Fruit fly (Drosophila melanogaster) whole organism, embryonic: ENCODE results near the gene RpL35.

ENCODE experiments used
- ATbp ChIP-seq: fragments of 200-800 bp; sonication (Bioruptor generic); optimal IDR thresholded peaks from 2 replicates; lab custom pipeline; 2017; ENCODE audit warnings: missing biosample characterization, mild to moderate bottlenecking, missing genetic modification characterization, missing genetic modification reagents
- BtbVII ChIP-seq: fragments of 200-800 bp; sonication (Bioruptor generic); optimal IDR thresholded peaks from 3 replicates; lab custom pipeline; 2017; ENCODE audit warnings: missing biosample characterization, mild to moderate bottlenecking, missing genetic modification characterization
- CG10959 ChIP-seq: fragments of 200-800 bp; sonication (Bioruptor generic); IDR thresholded peaks from 2 replicates; pipeline ENCODE4 v1.3.6; 2022; ENCODE audit warnings: missing biosample characterization, missing genetic modification characterization
- CG12769 ChIP-seq: fragments of 200-800 bp; sonication (Bioruptor generic); optimal IDR thresholded peaks from 2 replicates; lab custom pipeline; 2019; ENCODE audit warnings: missing biosample characterization, mild to moderate bottlenecking, missing genetic modification characterization, moderate library complexity
- CG13123 ChIP-seq: fragments of 200-800 bp; sonication (Bioruptor generic); optimal IDR thresholded peaks from 2 replicates; lab custom pipeline; 2016; ENCODE audit warnings: missing biosample characterization, missing genetic modification characterization
- CG13287 ChIP-seq: fragments of 200-800 bp; sonication (Bioruptor generic); IDR thresholded peaks from 2 replicates; pipeline ENCODE4 v1.3.6; 2022; ENCODE audit warnings: missing biosample characterization, missing genetic modification characterization; ENCODE audit not compliant: partially characterized antibody
- CG13624 ChIP-seq: fragments of 200-800 bp; sonication (Bioruptor generic); optimal IDR thresholded peaks from 2 replicates; lab custom pipeline; 2016; ENCODE audit warnings: missing biosample characterization, missing genetic modification characterization
- CG13894 ChIP-seq: fragments of 200-800 bp; sonication (Bioruptor generic); optimal IDR thresholded peaks from 3 replicates; lab custom pipeline; 2018; ENCODE audit warnings: missing biosample characterization, mild to moderate bottlenecking, missing genetic modification characterization, moderate library complexity
- CG14014 ChIP-seq: fragments of 200-800 bp; sonication (Bioruptor generic); IDR thresholded peaks from 2 replicates; pipeline ENCODE4 v1.3.6; 2022; ENCODE audit warnings: missing biosample characterization, missing genetic modification characterization
- CG1529 ChIP-seq: fragments of 200-800 bp; sonication (Bioruptor generic); optimal IDR thresholded peaks from 3 replicates; lab custom pipeline; 2018; ENCODE audit warnings: missing biosample characterization, missing genetic modification characterization
- CG15514 ChIP-seq: fragments of 200-800 bp; sonication (Bioruptor generic); optimal IDR thresholded peaks from 3 replicates; lab custom pipeline; 2017; ENCODE audit warnings: missing biosample characterization, missing genetic modification characterization, mild to moderate bottlenecking, moderate library complexity, missing genetic modification reagents
- CG17385 ChIP-seq: fragments of 200-800 bp; sonication (Bioruptor generic); optimal IDR thresholded peaks from 3 replicates; lab custom pipeline; 2018; ENCODE audit warnings: missing biosample characterization, mild to moderate bottlenecking, missing genetic modification characterization
- CG2129 ChIP-seq: fragments of 200-800 bp; sonication (Bioruptor generic); IDR thresholded peaks from 2 replicates; pipeline ENCODE4 v1.3.6; 2022; ENCODE audit warnings: missing biosample characterization, missing genetic modification characterization; ENCODE audit not compliant: partially characterized antibody
- CG2875 ChIP-seq: fragments of 200-800 bp; sonication (Bioruptor generic); optimal IDR thresholded peaks from 2 replicates; lab custom pipeline; 2017; ENCODE audit warnings: missing biosample characterization, mild to moderate bottlenecking, missing genetic modification characterization, missing genetic modification reagents
- CG2889 ChIP-seq: fragments of 200-800 bp; sonication (Bioruptor generic); IDR thresholded peaks from 3 replicates; pipeline ENCODE4 v1.3.6; 2022; ENCODE audit warnings: missing biosample characterization, missing genetic modification characterization
- CG3065 ChIP-seq: fragments of 200-800 bp; sonication (Bioruptor generic); optimal IDR thresholded peaks from 2 replicates; lab custom pipeline; 2016; ENCODE audit warnings: missing biosample characterization, missing genetic modification characterization
- CG31224 ChIP-seq: fragments of 200-800 bp; sonication (Bioruptor generic); IDR thresholded peaks from 2 replicates; pipeline ENCODE4 v1.3.6; 2022; ENCODE audit warnings: missing biosample characterization, missing genetic modification characterization
- CG32772 ChIP-seq: fragments of 200-800 bp; sonication (Bioruptor generic); IDR thresholded peaks from 2 replicates; pipeline ENCODE4 v1.3.6; 2022; ENCODE audit warnings: missing biosample characterization, missing genetic modification characterization
- CG33213 ChIP-seq: fragments of 200-800 bp; sonication (Bioruptor generic); optimal IDR thresholded peaks from 3 replicates; lab custom pipeline; 2016; ENCODE audit warnings: missing biosample characterization, missing genetic modification characterization
- CG34224 ChIP-seq: fragments of 200-800 bp; sonication (Bioruptor generic); IDR thresholded peaks from 3 replicates; pipeline ENCODE4 v1.3.6; 2022; ENCODE audit warnings: missing biosample characterization, missing genetic modification characterization; ENCODE audit not compliant: partially characterized antibody
- CG34422 ChIP-seq: fragments of 200-800 bp; sonication (Bioruptor generic); IDR thresholded peaks from 3 replicates; pipeline ENCODE4 v1.3.6; 2022; ENCODE audit warnings: missing biosample characterization, missing genetic modification characterization
- CG4820 ChIP-seq: fragments of 200-800 bp; sonication (Bioruptor generic); optimal IDR thresholded peaks from 3 replicates; lab custom pipeline; 2016; ENCODE audit warnings: missing biosample characterization, missing genetic modification characterization
- CG6683 ChIP-seq: fragments of 200-800 bp; sonication (Bioruptor generic); optimal IDR thresholded peaks from 2 replicates; lab custom pipeline; 2017; ENCODE audit warnings: missing biosample characterization, mild to moderate bottlenecking, missing genetic modification characterization, missing genetic modification reagents
- CG6765 ChIP-seq: fragments of 200-800 bp; sonication (Bioruptor generic); optimal IDR thresholded peaks from 3 replicates; lab custom pipeline; 2017; ENCODE audit warnings: missing biosample characterization, mild to moderate bottlenecking, missing genetic modification characterization
- CG7987 ChIP-seq: fragments of 200-800 bp; sonication (Bioruptor generic); optimal IDR thresholded peaks from 2 replicates; lab custom pipeline; 2018; ENCODE audit warnings: missing biosample characterization, mild to moderate bottlenecking, missing genetic modification characterization, moderate library complexity
- CG8290 ChIP-seq, 3 experiments: fragments of 200-800 bp; sonication (Bioruptor generic); optimal IDR thresholded peaks; 2 replicates each; lab custom pipeline; 2016 to 2019; ENCODE audit warnings: missing biosample characterization in 3 of 3, missing genetic modification characterization in 3 of 3, mild to moderate bottlenecking in 2 of 3, moderate library complexity in 1 of 3
- CG9727 ChIP-seq: fragments of 200-800 bp; sonication (Bioruptor generic); optimal IDR thresholded peaks from 3 replicates; lab custom pipeline; 2017; ENCODE audit warnings: missing biosample characterization, mild to moderate bottlenecking, missing genetic modification characterization
- E2f1 ChIP-seq: fragments of 200-800 bp; sonication (Bioruptor generic); IDR thresholded peaks from 2 replicates; pipeline ENCODE4 v1.3.6; 2022; ENCODE audit warnings: missing biosample characterization, missing genetic modification characterization
- Lim3 ChIP-seq: fragments of 200-800 bp; sonication (Bioruptor generic); IDR thresholded peaks from 2 replicates; pipeline ENCODE4 v1.3.6; 2022; ENCODE audit warnings: missing biosample characterization, missing genetic modification characterization
- MBD-R2 ChIP-seq: fragments of 200-800 bp; sonication (Bioruptor generic); IDR thresholded peaks from 2 replicates; pipeline ENCODE4 v1.3.6; 2022; ENCODE audit warnings: missing biosample characterization, missing genetic modification characterization
- MESR4 ChIP-seq: fragments of 200-800 bp; sonication (Bioruptor generic); optimal IDR thresholded peaks from 2 replicates; lab custom pipeline; 2018; ENCODE audit warnings: missing biosample characterization, mild to moderate bottlenecking, missing genetic modification characterization, moderate library complexity
- Mad ChIP-seq: fragments of 200-800 bp; sonication (Bioruptor generic); optimal IDR thresholded peaks from 2 replicates; lab custom pipeline; 2016; ENCODE audit warnings: missing biosample characterization, missing genetic modification characterization
- Neu2 ChIP-seq: fragments of 200-800 bp; sonication (Bioruptor generic); optimal IDR thresholded peaks from 3 replicates; lab custom pipeline; 2016; ENCODE audit warnings: missing biosample characterization, missing genetic modification characterization, borderline replicate concordance
- NfI ChIP-seq: fragments of 200-800 bp; sonication (Bioruptor generic); optimal IDR thresholded peaks from 3 replicates; lab custom pipeline; 2018; ENCODE audit warnings: missing biosample characterization, mild to moderate bottlenecking, missing genetic modification characterization, moderate library complexity
- Ptx1 ChIP-seq: fragments of 200-800 bp; sonication (Bioruptor generic); IDR thresholded peaks from 2 replicates; pipeline ENCODE4 v1.3.6; 2022; ENCODE audit warnings: missing biosample characterization, missing genetic modification characterization
- al ChIP-seq: fragments of 200-800 bp; sonication (Bioruptor generic); IDR thresholded peaks from 2 replicates; pipeline ENCODE4 v1.3.6; 2022; ENCODE audit warnings: missing biosample characterization, missing genetic modification characterization
- bowl ChIP-seq: fragments of 200-800 bp; sonication (Bioruptor generic); IDR thresholded peaks from 2 replicates; pipeline ENCODE4 v1.3.6; 2022; ENCODE audit warnings: missing biosample characterization, missing genetic modification characterization
- crc ChIP-seq: fragments of 200-800 bp; sonication (Bioruptor generic); optimal IDR thresholded peaks from 2 replicates; lab custom pipeline; 2016; ENCODE audit warnings: missing biosample characterization, missing genetic modification characterization
- cwo ChIP-seq: fragments of 200-800 bp; sonication (Bioruptor generic); optimal IDR thresholded peaks from 3 replicates; lab custom pipeline; 2017; ENCODE audit warnings: missing biosample characterization, missing genetic modification characterization, mild to moderate bottlenecking, moderate library complexity, missing genetic modification reagents
- gsb-n ChIP-seq: fragments of 200-800 bp; sonication (Bioruptor generic); optimal IDR thresholded peaks from 3 replicates; lab custom pipeline; 2018; ENCODE audit warnings: missing biosample characterization, mild to moderate bottlenecking, missing genetic modification characterization
- lmd ChIP-seq: fragments of 200-800 bp; sonication (Bioruptor generic); IDR thresholded peaks from 2 replicates; pipeline ENCODE4 v1.3.6; 2022; ENCODE audit warnings: missing biosample characterization, missing genetic modification characterization
- org-1 ChIP-seq: fragments of 200-800 bp; sonication (Bioruptor generic); optimal IDR thresholded peaks from 2 replicates; lab custom pipeline; 2017; ENCODE audit warnings: missing biosample characterization, missing genetic modification characterization
- sqz ChIP-seq: fragments of 200-800 bp; sonication (Bioruptor generic); optimal IDR thresholded peaks from 3 replicates; lab custom pipeline; 2018; ENCODE audit warnings: missing biosample characterization, mild to moderate bottlenecking, missing genetic modification characterization
- sr ChIP-seq: fragments of 200-800 bp; sonication (Bioruptor generic); IDR thresholded peaks from 3 replicates; pipeline ENCODE4 v1.3.6; 2022; ENCODE audit warnings: missing biosample characterization, missing genetic modification characterization
- toy ChIP-seq: fragments of 200-800 bp; sonication (Bioruptor generic); IDR thresholded peaks from 2 replicates; pipeline ENCODE4 v1.3.6; 2022; ENCODE audit warnings: missing biosample characterization, missing genetic modification characterization
- unc-4 ChIP-seq: fragments of 200-800 bp; sonication (Bioruptor generic); IDR thresholded peaks from 2 replicates; pipeline ENCODE4 v1.3.6; 2022; ENCODE audit warnings: missing biosample characterization, missing genetic modification characterization; ENCODE audit not compliant: partially characterized antibody
- wor ChIP-seq: fragments of 200-800 bp; sonication (Bioruptor generic); IDR thresholded peaks from 2 replicates; pipeline ENCODE4 v1.3.6; 2022; ENCODE audit warnings: missing biosample characterization, missing genetic modification characterization
- zen2 ChIP-seq: fragments of 200-800 bp; sonication (Bioruptor generic); IDR thresholded peaks from 3 replicates; pipeline ENCODE4 v1.3.6; 2022; ENCODE audit warnings: missing biosample characterization, missing genetic modification characterization; ENCODE audit not compliant: partially characterized antibody
- zfh1 ChIP-seq: fragments of 200-800 bp; sonication (Bioruptor generic); IDR thresholded peaks from 3 replicates; pipeline ENCODE4 v1.3.6; 2022; ENCODE audit warnings: missing biosample characterization, missing genetic modification characterization

Gene RpL35

DNA sequence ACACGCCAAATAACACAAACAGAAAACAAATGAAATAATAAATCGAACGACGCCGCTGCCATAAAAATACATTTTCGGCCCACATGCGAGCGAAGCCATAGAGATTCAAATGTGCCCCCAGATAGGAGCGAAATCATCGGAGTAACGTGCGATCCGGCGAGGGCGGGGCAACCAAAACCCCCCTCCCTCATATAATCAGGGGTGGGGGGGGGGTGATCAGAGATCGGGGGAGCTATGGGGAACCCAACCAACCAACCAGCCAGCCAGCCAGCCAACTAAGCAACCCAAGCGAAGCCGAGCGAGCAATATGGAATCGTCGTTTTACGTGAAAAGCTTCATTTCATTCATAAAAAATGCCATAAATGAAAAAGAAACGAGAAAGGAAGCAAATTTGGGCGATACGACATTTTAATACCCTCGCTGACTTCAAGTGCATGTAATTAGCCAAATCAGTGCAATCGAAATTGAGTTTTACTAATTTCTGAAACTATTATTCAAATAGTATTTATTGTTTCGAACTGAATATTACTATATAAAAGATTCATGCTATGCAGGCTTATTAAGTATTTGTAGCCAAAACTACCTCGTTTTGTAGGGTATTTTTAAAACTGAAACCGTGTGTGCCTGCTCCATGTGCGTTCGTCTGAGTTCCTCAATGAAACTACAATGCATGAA is 27.8 kb downstream of the RpL35 start (continued):
- no peak for TF ChIP-seq unc-4 (GFP tag; lab: Robert Waterston, UW)
- TF ChIP-seq sr (GFP tag; lab: Robert Waterston, UW): peak; percentile 49
- TF ChIP-seq CG14014 (GFP tag; lab: Robert Waterston, UW): no peak
- no peak for TF ChIP-seq CG10959 (GFP tag; lab: Robert Waterston, UW)
- no peak for TF ChIP-seq CG34224 (GFP tag; lab: Robert Waterston, UW)
- peak; percentile 27 for TF ChIP-seq sqz (GFP tag; lab: Kevin White, UChicago)
- no peak for TF ChIP-seq zen2
- peak; percentile 21 for TF ChIP-seq CG15514 (GFP tag; lab: Kevin White, UChicago)
- TF ChIP-seq toy (GFP tag; lab: Robert Waterston, UW): no peak
- no peak for TF ChIP-seq CG31224 (GFP tag; lab: Robert Waterston, UW)
- TF ChIP-seq CG4820 (GFP tag; lab: Kevin White, UChicago): peak; percentile 59
- no peak for TF ChIP-seq CG8290 (GFP tag; optimal IDR thresholded peaks at IDR 0.05; lab: Kevin White, UChicago)
- TF ChIP-seq CG8290 (tag; optimal IDR thresholded peaks at IDR 0.05; lab: Kevin White, UChicago): peak in 1 of 2 experiments; percentile 31
- TF ChIP-seq CG2875 (GFP tag; lab: Kevin White, UChicago): peak; percentile 41
- no peak for TF ChIP-seq CG13624 (GFP tag; lab: Kevin White, UChicago)
- peak; percentile 18 for TF ChIP-seq crc
- TF ChIP-seq Neu2 (GFP tag; lab: Kevin White, UChicago): no peak
- peak; percentile 74 for TF ChIP-seq ATbp
- TF ChIP-seq zfh1 (GFP tag; lab: Robert Waterston, UW): peak; percentile 54; the same call in 1 of the 3 replicates
- TF ChIP-seq CG2129: no peak
- TF ChIP-seq CG33213: no peak
- TF ChIP-seq bowl (GFP tag; lab: Robert Waterston, UW): no peak
- TF ChIP-seq CG1529 (GFP tag; lab: Kevin White, UChicago): peak; percentile 52
- TF ChIP-seq al: 0 out of 2 replicates have a peak, but pooled peaks have one; percentile 17
- peak; percentile 39 for TF ChIP-seq CG9727 (GFP tag; lab: Kevin White, UChicago)
- no peak for TF ChIP-seq Lim3 (GFP tag; lab: Robert Waterston, UW)
- TF ChIP-seq NfI: peak; percentile 52
- peak; percentile 81 for TF ChIP-seq CG13894 (tag; lab: Kevin White, UChicago)
- TF ChIP-seq CG32772: peak; percentile 65
- TF ChIP-seq CG7987 (GFP tag; lab: Kevin White, UChicago): no peak
- peak; percentile 52; the same call in 1 of the 2 replicates for TF ChIP-seq E2f1 (GFP tag; lab: Robert Waterston, UW)
- no peak for TF ChIP-seq CG13123 (GFP tag; lab: Kevin White, UChicago)
- TF ChIP-seq CG2889 (GFP tag; lab: Robert Waterston, UW): no peak
- TF ChIP-seq MESR4 (GFP tag; lab: Kevin White, UChicago): no peak
- peak; percentile 45 for TF ChIP-seq CG17385
- peak; percentile 79 for TF ChIP-seq CG12769
- TF ChIP-seq MBD-R2: no peak
- no peak for TF ChIP-seq CG6765
- TF ChIP-seq CG6683 (GFP tag; lab: Kevin White, UChicago): peak; percentile 4
- peak; percentile 53 for TF ChIP-seq org-1
- no peak for TF ChIP-seq CG34422 (GFP tag; lab: Robert Waterston, UW)
- peak; percentile 38 for TF ChIP-seq Mad (GFP tag; lab: Kevin White, UChicago)
- TF ChIP-seq lmd (GFP tag; lab: Robert Waterston, UW): peak; percentile 73
- TF ChIP-seq wor: peak; percentile 53
- peak; percentile 71 for TF ChIP-seq Ptx1 (GFP tag; lab: Robert Waterston, UW)
- peak; percentile 49 for TF ChIP-seq gsb-n (tag; lab: Kevin White, UChicago)
- TF ChIP-seq CG3065 (GFP tag; lab: Kevin White, UChicago): no peak
- no peak for TF ChIP-seq CG13287 (GFP tag; lab: Robert Waterston, UW)
- TF ChIP-seq BtbVII (GFP tag; lab: Kevin White, UChicago): peak; percentile 26
- TF ChIP-seq cwo (GFP tag; lab: Kevin White, UChicago): peak; percentile 48
